Worm (Caenorhabditis elegans): ENCODE measurements around the gene trm-2A.

ce11 chrV:949760-950159 is 45.0 kb downstream of the trm-2A start, which contains the start of gene Y50D4C.6:
- TF ChIP-seq B0261.1 (tag; optimal IDR thresholded peaks at IDR 0.05) (no peak), egrh-3 (GFP tag; IDR thresholded peaks at IDR 0.05) (no peak), F23B12.7 (tag; optimal IDR thresholded peaks at IDR 0.05; ENCODE audit: insufficient read depth) (no peak), hlh-12 (tag; optimal IDR thresholded peaks at IDR 0.05) (no peak), snpc-4 (GFP tag; optimal IDR thresholded peaks at IDR 0.05) (no peak), snpc-4 (tag; optimal IDR thresholded peaks at IDR 0.05) (no peak), pha-4 (tag; optimal IDR thresholded peaks at IDR 0.05) (no peak), lin-35 (GFP tag; optimal IDR thresholded peaks at IDR 0.05) (no peak), attf-6 (GFP tag; IDR thresholded peaks at IDR 0.05) (no peak)

All from whole organism, young adult.